Worm (Caenorhabditis elegans) whole organism, early embryonic: ENCODE data around the gene F44E7.7.

Experiments
- B0310.2 ChIP-seq: sonication (generic microtip); optimal IDR thresholded peaks from 2 replicates; lab custom pipeline; 2016; ENCODE audit warnings: mild to moderate bottlenecking, missing genetic modification characterization, missing compliant biosample characterization
- F13C5.2 ChIP-seq: sonication (generic microtip); optimal IDR thresholded peaks from 2 replicates; lab custom pipeline; 2017; ENCODE audit warnings: mild to moderate bottlenecking, missing genetic modification characterization, inconsistent platforms, missing compliant biosample characterization
- aly-1 ChIP-seq: sonication (generic microtip); optimal IDR thresholded peaks from 2 replicates; lab custom pipeline; 2016; ENCODE audit warnings: missing genetic modification characterization, missing compliant biosample characterization
- ama-1 ChIP-seq: fragments of 150-350 bp; optimal IDR thresholded peaks from 2 replicates; lab custom pipeline; 2014
- ceh-13 ChIP-seq: fragments of 200-800 bp; sonication (Bioruptor generic); optimal IDR thresholded peaks from 2 replicates; lab custom pipeline; 2018; ENCODE audit warnings: mild to moderate bottlenecking, missing genetic modification characterization, missing compliant biosample characterization
- ceh-36 ChIP-seq: sonication (generic microtip); optimal IDR thresholded peaks from 2 replicates; lab custom pipeline; 2016; ENCODE audit warnings: missing genetic modification characterization, inconsistent platforms, missing compliant biosample characterization
- ets-7 ChIP-seq: sonication (generic microtip); optimal IDR thresholded peaks from 2 replicates; lab custom pipeline; 2016; ENCODE audit warnings: missing genotype, missing genetic modification characterization, missing compliant biosample characterization
- flt-1 ChIP-seq: fragments of 200-800 bp; sonication (Bioruptor generic); IDR thresholded peaks from 2 replicates; pipeline ENCODE4 v1.3.6; 2022; ENCODE audit warnings: missing genetic modification characterization, missing compliant biosample characterization
- hmbx-1 ChIP-seq: sonication (generic microtip); optimal IDR thresholded peaks from 2 replicates; lab custom pipeline; 2016; ENCODE audit warnings: mild to moderate bottlenecking, missing genetic modification characterization, missing compliant biosample characterization
- hmg-4 ChIP-seq: fragments of 200-800 bp; sonication (Bioruptor generic); optimal IDR thresholded peaks from 2 replicates; lab custom pipeline; 2018; ENCODE audit warnings: mild to moderate bottlenecking, missing genetic modification characterization, missing compliant biosample characterization
- hnd-1 ChIP-seq: sonication (generic microtip); optimal IDR thresholded peaks from 2 replicates; lab custom pipeline; 2016; ENCODE audit warnings: missing genetic modification characterization, missing compliant biosample characterization
- pes-1 ChIP-seq: fragments of 200-800 bp; sonication (Bioruptor generic); IDR thresholded peaks from 2 replicates; pipeline ENCODE4 v1.3.6; 2022; ENCODE audit warnings: missing genetic modification reagents, missing genetic modification characterization, missing compliant biosample characterization
- scrt-1 ChIP-seq: fragments of 200-800 bp; sonication (Bioruptor generic); IDR thresholded peaks from 2 replicates; pipeline ENCODE4 v1.3.6; 2022; ENCODE audit warnings: missing genetic modification characterization, missing compliant biosample characterization
- sea-1 ChIP-seq: fragments of 200-800 bp; sonication (Bioruptor generic); conservative IDR thresholded peaks from 2 replicates; pipeline ENCODE4 v1.3.6; 2022; ENCODE audit warnings: missing genetic modification characterization, missing compliant biosample characterization
- tbx-11 ChIP-seq: fragments of 200-800 bp; sonication (Bioruptor generic); IDR thresholded peaks from 2 replicates; pipeline ENCODE4 v1.3.6; 2022; ENCODE audit warnings: missing genetic modification characterization, missing compliant biosample characterization
- tbx-37 ChIP-seq: fragments of 200-800 bp; sonication (Bioruptor generic); conservative IDR thresholded peaks from 2 replicates; pipeline ENCODE4 v1.3.6; 2022; ENCODE audit warnings: missing genetic modification reagents, missing genetic modification characterization, missing compliant biosample characterization
- tra-4 ChIP-seq: sonication (generic microtip); optimal IDR thresholded peaks from 2 replicates; lab custom pipeline; 2017; ENCODE audit warnings: missing genetic modification characterization, missing compliant biosample characterization

Gene F44E7.7

ce11 chrV:5785372-5785771 is at the start of gene F44E7.7:
Gene F44E7.7 (minus strand): TSS chrV:5785472.
- TF ChIP-seq ceh-13 (GFP tag; lab: Kevin White, UChicago) (no peak), ets-7 (tag; lab: Kevin White, UChicago) (no peak)

ce11 chrV:5833531-5833930 is 48.3 kb upstream of the F44E7.7 start, which contains the start of gene srh-76:
Gene srh-76 (plus strand): TSS chrV:5833831.
- no peak for TF ChIP-seq F13C5.2
- TF ChIP-seq B0310.2 (tag; lab: Kevin White, UChicago) = no peak
- TF ChIP-seq ama-1 (lab: Kevin White, UChicago) = no peak
- no peak for TF ChIP-seq tbx-37 (GFP tag; lab: Robert Waterston, UW)
- no peak for TF ChIP-seq sea-1
- TF ChIP-seq tbx-11 (GFP tag; lab: Robert Waterston, UW) = no peak
- TF ChIP-seq ets-7 (tag; lab: Kevin White, UChicago) = no peak
- TF ChIP-seq hmg-4 (GFP tag; lab: Kevin White, UChicago) = no peak
- TF ChIP-seq ceh-36 (tag; lab: Kevin White, UChicago) = no peak
- TF ChIP-seq ceh-13 (GFP tag; lab: Kevin White, UChicago) = no peak
- no peak for TF ChIP-seq pes-1 (GFP tag; lab: Robert Waterston, UW)
- TF ChIP-seq scrt-1 (GFP tag; lab: Robert Waterston, UW) = no peak
- TF ChIP-seq tra-4 (tag; lab: Kevin White, UChicago) = no peak
- TF ChIP-seq hmbx-1 = no peak
- TF ChIP-seq hnd-1 (tag; lab: Kevin White, UChicago) = no peak
- TF ChIP-seq aly-1 (tag; lab: Kevin White, UChicago) = no peak
- no peak for TF ChIP-seq flt-1 (GFP tag; lab: Robert Waterston, UW)

ce11 chrV:5832799-5833198 is 47.5 kb upstream of the F44E7.7 start:
- TF ChIP-seq tra-4 (tag; lab: Kevin White, UChicago) (no peak), ceh-36 (tag; lab: Kevin White, UChicago) (no peak), pes-1 (GFP tag; lab: Robert Waterston, UW) (no peak), tbx-11 (GFP tag; lab: Robert Waterston, UW) (no peak), F13C5.2 (no peak), hnd-1 (tag; lab: Kevin White, UChicago) (no peak)

ce11 chrV:5831253-5831652 is 46.0 kb upstream of the F44E7.7 start:
- no peak for TF ChIP-seq ama-1 (lab: Kevin White, UChicago)
- no peak for TF ChIP-seq pes-1 (GFP tag; lab: Robert Waterston, UW)
- no peak for TF ChIP-seq hmbx-1
- no peak for TF ChIP-seq ceh-36 (tag; lab: Kevin White, UChicago)
- TF ChIP-seq flt-1 (GFP tag; lab: Robert Waterston, UW) = no peak
- no peak for TF ChIP-seq scrt-1 (GFP tag; lab: Robert Waterston, UW)
- no peak for TF ChIP-seq hnd-1 (tag; lab: Kevin White, UChicago)
- TF ChIP-seq sea-1 = no peak
- no peak for TF ChIP-seq ets-7 (tag; lab: Kevin White, UChicago)

ce11 chrV:5826592-5826991 is 41.3 kb upstream of the F44E7.7 start, which contains the start of gene let-418:
Gene let-418 (plus strand): TSS chrV:5826833.
- TF ChIP-seq B0310.2 (tag; lab: Kevin White, UChicago) (no peak), ceh-36 (tag; lab: Kevin White, UChicago) (no peak), ama-1 (lab: Kevin White, UChicago) (no peak), tbx-37 (GFP tag; lab: Robert Waterston, UW) (no peak), ceh-13 (GFP tag; lab: Kevin White, UChicago) (no peak), tbx-11 (GFP tag; lab: Robert Waterston, UW) (no peak), hmg-4 (GFP tag; lab: Kevin White, UChicago) (no peak), sea-1 (no peak), ets-7 (tag; lab: Kevin White, UChicago) (no peak), hnd-1 (tag; lab: Kevin White, UChicago) (no peak), flt-1 (GFP tag; lab: Robert Waterston, UW) (no peak), hmbx-1 (no peak), aly-1 (tag; lab: Kevin White, UChicago) (no peak), F13C5.2 (no peak), pes-1 (GFP tag; lab: Robert Waterston, UW) (no peak), scrt-1 (GFP tag; lab: Robert Waterston, UW) (no peak)

ce11 chrV:5825478-5825877 is 40.2 kb upstream of the F44E7.7 start:
- no peak for TF ChIP-seq ceh-13 (GFP tag; lab: Kevin White, UChicago)
- TF ChIP-seq scrt-1 (GFP tag; lab: Robert Waterston, UW) = no peak
- TF ChIP-seq hmg-4 (GFP tag; lab: Kevin White, UChicago) = no peak
- no peak for TF ChIP-seq tbx-37 (GFP tag; lab: Robert Waterston, UW)
- no peak for TF ChIP-seq B0310.2 (tag; lab: Kevin White, UChicago)
- no peak for TF ChIP-seq tra-4 (tag; lab: Kevin White, UChicago)
- no peak for TF ChIP-seq tbx-11 (GFP tag; lab: Robert Waterston, UW)
- no peak for TF ChIP-seq F13C5.2
- no peak for TF ChIP-seq aly-1 (tag; lab: Kevin White, UChicago)
- no peak for TF ChIP-seq pes-1 (GFP tag; lab: Robert Waterston, UW)
- TF ChIP-seq ama-1 (lab: Kevin White, UChicago) = no peak
- TF ChIP-seq sea-1 = no peak
- TF ChIP-seq hmbx-1 = no peak
- no peak for TF ChIP-seq ceh-36 (tag; lab: Kevin White, UChicago)
- TF ChIP-seq hnd-1 (tag; lab: Kevin White, UChicago) = no peak

- no peak for TF ChIP-seq sea-1
Measured at ce11 chrV:5822968-5823367, 37.7 kb upstream of the F44E7.7 start.
